Worm (Caenorhabditis elegans): ENCODE measurements around the gene igcm-2.

DNA sequence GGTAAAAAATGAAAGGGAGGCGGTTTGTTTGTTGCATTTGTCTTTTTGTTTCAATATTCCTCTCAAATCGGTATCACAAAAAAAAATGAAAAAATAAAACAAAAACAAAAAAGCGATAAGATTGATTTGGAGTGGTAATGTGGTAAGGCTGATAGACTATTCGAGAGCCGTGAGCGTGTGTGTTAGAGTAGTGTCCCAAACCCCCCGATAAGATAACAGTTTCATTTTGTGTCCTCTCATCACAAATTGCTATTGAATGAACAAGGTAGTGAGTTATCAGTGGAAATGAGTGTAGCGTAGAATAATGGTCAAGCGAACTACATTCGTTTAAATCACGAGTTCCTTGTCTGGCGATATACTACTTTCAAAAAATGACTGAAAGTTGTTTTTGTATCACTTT lies 52.9 kb downstream of the igcm-2 start:
- TF ChIP-seq alr-1 (tag; optimal IDR thresholded peaks at IDR 0.05) (no peak), elt-3 (tag; optimal IDR thresholded peaks at IDR 0.05) (no peak), nhr-237 (tag; optimal IDR thresholded peaks at IDR 0.05) (no peak), unc-62 (GFP tag; optimal IDR thresholded peaks at IDR 0.05) (no peak), nhr-12 (tag; optimal IDR thresholded peaks at IDR 0.05) (no peak), elt-1 (tag; optimal IDR thresholded peaks at IDR 0.05) (no peak)
